Fruit fly (Drosophila melanogaster): ENCODE data around the gene Ubr3.
A peak's percentile ranks its signal among the peaks of the same experiment; 100 is the strongest.

Ubr3 gene

dm6 chrX:7946858-7947313 lies 11.2 kb downstream of the Ubr3 start, which contains the start of gene orion (continued):
- TF ChIP-seq Ssrp (tag; optimal IDR thresholded peaks at IDR 0.05), result no peak
- TF ChIP-seq Nf-YA (GFP tag; IDR thresholded peaks at IDR 0.05), result no peak
- peak; percentile 83 for TF ChIP-seq unc-4 (GFP tag; IDR thresholded peaks at IDR 0.05; ENCODE audit: partially characterized antibody)
- TF ChIP-seq emc (GFP tag; optimal IDR thresholded peaks at IDR 0.05), result no peak
- no peak for TF ChIP-seq fd102C (GFP tag; optimal IDR thresholded peaks at IDR 0.05)
- TF ChIP-seq CG7987 (GFP tag; optimal IDR thresholded peaks at IDR 0.05), result peak; percentile 51
- TF ChIP-seq CG2875 (GFP tag; optimal IDR thresholded peaks at IDR 0.05), result peak; percentile 9
- peak; percentile 79 for TF ChIP-seq pros (GFP tag; optimal IDR thresholded peaks at IDR 0.05)
- no peak for TF ChIP-seq Jarid2 (GFP tag; optimal IDR thresholded peaks at IDR 0.05)
- TF ChIP-seq CG6175 (GFP tag; IDR thresholded peaks at IDR 0.05), result no peak
- TF ChIP-seq crp (GFP tag; optimal IDR thresholded peaks at IDR 0.05), result peak in 1 of 2 experiments; percentile 7
- peak; percentile 61 for TF ChIP-seq row (GFP tag; IDR thresholded peaks at IDR 0.05)
- TF ChIP-seq MBD-R2 (GFP tag; IDR thresholded peaks at IDR 0.05), result peak; percentile 40; the same call in 1 of the 2 replicates
- peak; percentile 8; the same call in 1 of the 2 replicates for TF ChIP-seq CG14441 (GFP tag; IDR thresholded peaks at IDR 0.05)
- peak; percentile 62 for TF ChIP-seq vvl (GFP tag; IDR thresholded peaks at IDR 0.05)
- peak; percentile 66 for TF ChIP-seq CG10543 (GFP tag; optimal IDR thresholded peaks at IDR 0.05)
- no peak for TF ChIP-seq CG6272 (GFP tag; IDR thresholded peaks at IDR 0.05)
- no peak for TF ChIP-seq Hr51 (GFP tag; optimal IDR thresholded peaks at IDR 0.05)
- no peak for TF ChIP-seq Lhr (GFP tag; optimal IDR thresholded peaks at IDR 0.05)
- peak; percentile 17; the same call in 1 of the 2 replicates for TF ChIP-seq CG7372 (GFP tag; IDR thresholded peaks at IDR 0.05)
- TF ChIP-seq CG11560 (tag; IDR thresholded peaks at IDR 0.05), result no peak
- no peak for TF ChIP-seq sisA (GFP tag; IDR thresholded peaks at IDR 0.05)
- TF ChIP-seq hkb (optimal IDR thresholded peaks at IDR 0.05), result no peak
- peak; percentile 35; the same call in 1 of the 2 replicates for TF ChIP-seq hkb (GFP tag; IDR thresholded peaks at IDR 0.05)
- peak; percentile 48 for TF ChIP-seq CG15696 (tag; optimal IDR thresholded peaks at IDR 0.05)
- peak; percentile 0 for TF ChIP-seq CG10431 (GFP tag; optimal IDR thresholded peaks at IDR 0.05)
- TF ChIP-seq CG7963 (GFP tag; IDR thresholded peaks at IDR 0.05; ENCODE audit: partially characterized antibody), result peak; percentile 56; the same call in 2 of the 3 replicates
- TF ChIP-seq ssp (GFP tag; IDR thresholded peaks at IDR 0.05), result no peak
- TF ChIP-seq ATbp (GFP tag; optimal IDR thresholded peaks at IDR 0.05), result no peak
- TF ChIP-seq CG10979 (tag; optimal IDR thresholded peaks at IDR 0.05), result peak; percentile 40
- peak; percentile 79 for TF ChIP-seq Scr (GFP tag; IDR thresholded peaks at IDR 0.05; ENCODE audit: partially characterized antibody)
- no peak for TF ChIP-seq Mad (GFP tag; optimal IDR thresholded peaks at IDR 0.05)
- no peak for TF ChIP-seq Dip3 (GFP tag; optimal IDR thresholded peaks at IDR 0.05)
- peak; percentile 87 for TF ChIP-seq Dll (GFP tag; IDR thresholded peaks at IDR 0.05; ENCODE audit: partially characterized antibody)
- TF ChIP-seq dysf (GFP tag; IDR thresholded peaks at IDR 0.05), result no peak; the same call in 2 of the 3 replicates
- peak; percentile 12 for TF ChIP-seq HmgZ (tag; optimal IDR thresholded peaks at IDR 0.05)
- TF ChIP-seq CG32767 (GFP tag; IDR thresholded peaks at IDR 0.05), result no peak
- TF ChIP-seq CG17802 (tag; optimal IDR thresholded peaks at IDR 0.05), result no peak
- no peak for TF ChIP-seq h (optimal IDR thresholded peaks at IDR 0.05)
- no peak for TF ChIP-seq Vsx1 (GFP tag; optimal IDR thresholded peaks at IDR 0.05)
- peak; percentile 82 for TF ChIP-seq CG34224 (GFP tag; IDR thresholded peaks at IDR 0.05; ENCODE audit: partially characterized antibody)
- no peak for TF ChIP-seq da (GFP tag; optimal IDR thresholded peaks at IDR 0.05)
- no peak for TF ChIP-seq al (GFP tag; IDR thresholded peaks at IDR 0.05)
- TF ChIP-seq lilli (GFP tag; optimal IDR thresholded peaks at IDR 0.05), result peak; percentile 42
- no peak for TF ChIP-seq zfh2 (GFP tag; optimal IDR thresholded peaks at IDR 0.05)
- TF ChIP-seq Awh (GFP tag; IDR thresholded peaks at IDR 0.05), result no peak
- TF ChIP-seq CG17829 (tag; optimal IDR thresholded peaks at IDR 0.05), result peak; percentile 42
- TF ChIP-seq psq (GFP tag; optimal IDR thresholded peaks at IDR 0.05), result peak; percentile 17
- peak; percentile 55 for TF ChIP-seq CG15514 (GFP tag; optimal IDR thresholded peaks at IDR 0.05)
- no peak for TF ChIP-seq slp2 (GFP tag; optimal IDR thresholded peaks at IDR 0.05)

Data from whole organism, embryonic.